Fruit fly (Drosophila melanogaster) whole organism, adult: ENCODE data around the gene fit.

Experiments
- CG11617 ChIP-seq: fragments of 200-800 bp; sonication (Bioruptor generic); optimal IDR thresholded peaks from 2 replicates; lab custom pipeline; 2017; ENCODE audit warnings: mild to moderate bottlenecking, missing biosample characterization, missing genetic modification reagents, missing genetic modification characterization
- CG12768 ChIP-seq: fragments of 200-800 bp; sonication (Bioruptor generic); optimal IDR thresholded peaks from 2 replicates; lab custom pipeline; 2017; ENCODE audit warnings: missing biosample characterization, missing genetic modification characterization, mild to moderate bottlenecking, moderate library complexity, missing genetic modification reagents
- CG14711 ChIP-seq: fragments of 200-800 bp; sonication (Bioruptor generic); optimal IDR thresholded peaks from 2 replicates; lab custom pipeline; 2018; ENCODE audit warnings: missing biosample characterization, mild to moderate bottlenecking, missing genetic modification characterization, moderate library complexity
- CG1620 ChIP-seq: fragments of 200-800 bp; sonication (Bioruptor generic); optimal IDR thresholded peaks from 2 replicates; lab custom pipeline; 2016; ENCODE audit warnings: missing biosample characterization, missing genetic modification characterization
- CG33017 ChIP-seq: fragments of 200-800 bp; sonication (Bioruptor generic); optimal IDR thresholded peaks from 2 replicates; lab custom pipeline; 2018; ENCODE audit warnings: missing biosample characterization, mild to moderate bottlenecking, missing genetic modification characterization, moderate library complexity
- CG5204 ChIP-seq: fragments of 200-800 bp; sonication (Bioruptor generic); optimal IDR thresholded peaks from 2 replicates; lab custom pipeline; 2016; ENCODE audit warnings: missing biosample characterization, missing genetic modification characterization
- CG7045 ChIP-seq: fragments of 200-800 bp; sonication (Bioruptor generic); optimal IDR thresholded peaks from 2 replicates; lab custom pipeline; 2017; ENCODE audit warnings: missing biosample characterization, mild to moderate bottlenecking, missing genetic modification characterization
- CG7101 ChIP-seq: fragments of 200-800 bp; sonication (Bioruptor generic); optimal IDR thresholded peaks from 2 replicates; lab custom pipeline; 2018; ENCODE audit warnings: missing biosample characterization, mild to moderate bottlenecking, missing genetic modification characterization, moderate library complexity
- Clk ChIP-seq: fragments of 200-800 bp; sonication (Bioruptor generic); optimal IDR thresholded peaks from 2 replicates; lab custom pipeline; 2017; ENCODE audit warnings: missing biosample characterization, missing genetic modification characterization
- Crg-1 ChIP-seq: fragments of 200-800 bp; sonication (Bioruptor generic); optimal IDR thresholded peaks from 2 replicates; lab custom pipeline; 2016; ENCODE audit warnings: missing biosample characterization, missing genetic modification characterization
- Hr96 ChIP-seq: fragments of 200-800 bp; sonication (Bioruptor generic); optimal IDR thresholded peaks from 2 replicates; lab custom pipeline; 2016; ENCODE audit warnings: missing biosample characterization, missing genetic modification characterization
- Mnt ChIP-seq: fragments of 200-800 bp; sonication (Bioruptor generic); optimal IDR thresholded peaks from 2 replicates; lab custom pipeline; 2016; ENCODE audit warnings: missing biosample characterization, mild to moderate bottlenecking, missing genetic modification characterization
- bab1 ChIP-seq: fragments of 200-800 bp; sonication (Bioruptor generic); optimal IDR thresholded peaks from 3 replicates; lab custom pipeline; 2019; ENCODE audit warnings: missing biosample characterization, mild to moderate bottlenecking, missing genetic modification characterization, moderate library complexity
- cic ChIP-seq: fragments of 200-800 bp; sonication (Bioruptor generic); optimal IDR thresholded peaks from 2 replicates; lab custom pipeline; 2017; ENCODE audit warnings: missing biosample characterization, mild to moderate bottlenecking, missing genetic modification characterization, moderate library complexity
- cnc ChIP-seq, 2 experiments: fragments of >200 bp; optimal IDR thresholded peaks; 2 replicates each; lab custom pipeline; 2017
- kay ChIP-seq: fragments of 200-800 bp; sonication (Bioruptor generic); peaks from one replicate; lab custom pipeline; 2016; ENCODE audit warnings: missing biosample characterization, missing genetic modification characterization, borderline replicate concordance
- ovo ChIP-seq: fragments of 200-800 bp; sonication (Bioruptor generic); optimal IDR thresholded peaks from 2 replicates; lab custom pipeline; 2016; ENCODE audit warnings: missing biosample characterization, missing genetic modification characterization
- pad ChIP-seq: fragments of 200-800 bp; sonication (Bioruptor generic); optimal IDR thresholded peaks from 3 replicates; lab custom pipeline; 2017; ENCODE audit warnings: missing biosample characterization, missing genetic modification characterization, mild to moderate bottlenecking, moderate library complexity, missing genetic modification reagents
- tj ChIP-seq: fragments of 200-800 bp; sonication (Bioruptor generic); optimal IDR thresholded peaks from 3 replicates; lab custom pipeline; 2017; ENCODE audit warnings: missing biosample characterization, mild to moderate bottlenecking, missing genetic modification characterization, moderate library complexity
- toe ChIP-seq: fragments of 200-800 bp; sonication (Bioruptor generic); optimal IDR thresholded peaks from 2 replicates; lab custom pipeline; 2016; ENCODE audit warnings: missing biosample characterization, missing genetic modification characterization

fit gene

dm6 chr3R:21838505-21838956 lies 45.7 kb downstream of the fit start:
- TF ChIP-seq bab1 (GFP tag; lab: Kevin White, UChicago) (no peak), CG14711 (tag; lab: Kevin White, UChicago) (no peak), cnc (optimal IDR thresholded peaks at IDR 0.05; lab: Kevin White, UChicago) (no peak), Hr96 (GFP tag; lab: Kevin White, UChicago) (no peak), ovo (GFP tag; lab: Kevin White, UChicago) (no peak), CG1620 (GFP tag; lab: Kevin White, UChicago) (no peak), CG11617 (no peak), tj (GFP tag; lab: Kevin White, UChicago) (no peak), cic (GFP tag; lab: Kevin White, UChicago) (no peak), Mnt (GFP tag; lab: Kevin White, UChicago) (no peak), pad (GFP tag; lab: Kevin White, UChicago) (no peak)

DNA sequence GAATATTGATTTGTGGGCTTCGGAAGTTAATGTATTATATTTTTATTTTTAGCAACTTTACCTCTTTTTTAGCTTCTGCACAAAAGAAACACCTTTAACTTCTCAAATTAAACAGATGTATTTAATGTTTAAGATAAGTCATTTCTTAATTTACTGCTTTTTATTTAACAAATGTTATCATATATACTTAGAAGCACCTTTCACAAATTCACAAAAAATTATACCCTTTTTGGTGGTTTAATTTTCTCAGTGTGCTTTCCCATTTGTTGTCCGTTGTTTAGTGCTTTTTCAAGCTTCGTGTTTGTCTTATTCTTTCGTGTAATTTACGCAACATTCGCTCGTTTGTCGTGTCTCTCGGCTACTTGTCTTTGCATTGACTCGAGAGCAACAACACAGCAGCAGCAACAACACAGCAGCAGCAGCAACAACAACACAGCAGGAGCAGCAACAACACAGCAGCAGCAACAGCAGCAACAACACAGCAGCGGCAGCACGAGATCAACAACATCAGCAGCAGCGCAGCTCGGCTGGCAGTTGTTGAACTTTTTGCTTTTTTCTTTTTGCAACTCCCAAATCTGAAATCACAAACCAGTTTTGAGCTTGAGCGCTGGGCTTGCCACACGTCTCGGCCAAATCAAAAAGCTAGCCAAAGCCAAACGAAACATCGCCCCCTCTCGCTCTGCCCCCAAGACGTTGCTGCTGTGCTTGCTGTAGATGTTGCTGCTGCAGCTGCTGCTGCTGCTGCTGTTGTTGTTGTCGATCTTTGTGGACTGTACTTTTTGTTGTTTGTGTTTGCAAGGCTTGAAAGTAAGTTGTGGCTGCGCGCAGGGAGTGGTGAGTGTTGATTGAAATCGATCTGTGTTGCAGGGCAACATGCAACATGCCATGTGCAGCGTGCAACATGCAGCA lies 46.9 kb downstream of the fit start:
- no peak for TF ChIP-seq cic (GFP tag; lab: Kevin White, UChicago)
- no peak for TF ChIP-seq ovo (GFP tag; lab: Kevin White, UChicago)
- no peak for TF ChIP-seq Clk (GFP tag; lab: Kevin White, UChicago)
- no peak for TF ChIP-seq CG7101 (tag; lab: Kevin White, UChicago)
- no peak for TF ChIP-seq cnc (optimal IDR thresholded peaks at IDR 0.05; lab: Kevin White, UChicago)
- TF ChIP-seq CG12768 (GFP tag; lab: Kevin White, UChicago), result no peak
- no peak for TF ChIP-seq Crg-1
- TF ChIP-seq CG5204 (GFP tag; lab: Kevin White, UChicago), result no peak
- TF ChIP-seq kay (GFP tag; lab: Kevin White, UChicago), result no peak
- no peak for TF ChIP-seq bab1 (GFP tag; lab: Kevin White, UChicago)
- TF ChIP-seq CG33017 (tag; lab: Kevin White, UChicago), result no peak
- TF ChIP-seq pad (GFP tag; lab: Kevin White, UChicago), result no peak

dm6 chr3R:21836614-21837013 lies 47.6 kb downstream of the fit start:
- TF ChIP-seq CG11617 (no peak), bab1 (GFP tag; lab: Kevin White, UChicago) (no peak), Crg-1 (no peak), kay (GFP tag; lab: Kevin White, UChicago) (no peak), CG33017 (tag; lab: Kevin White, UChicago) (no peak), CG7101 (tag; lab: Kevin White, UChicago) (no peak), Hr96 (GFP tag; lab: Kevin White, UChicago) (no peak), toe (no peak), tj (GFP tag; lab: Kevin White, UChicago) (no peak), cic (GFP tag; lab: Kevin White, UChicago) (no peak), cnc (optimal IDR thresholded peaks at IDR 0.05; lab: Kevin White, UChicago) (no peak)

DNA sequence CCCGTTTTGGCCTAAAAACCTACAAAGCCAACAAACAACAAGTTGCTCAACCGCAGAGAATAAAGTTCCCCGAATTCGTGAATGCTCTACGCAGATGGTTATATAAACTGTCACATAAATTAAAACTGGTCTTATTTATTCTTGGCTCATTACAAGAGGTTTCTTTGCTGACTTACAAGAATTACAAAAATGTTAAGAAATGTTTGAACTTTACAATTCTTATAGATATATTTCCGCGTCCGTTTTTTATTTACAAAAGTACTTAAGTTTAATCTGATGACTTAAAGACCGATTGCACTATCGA lies 48.1 kb downstream of the fit start:
- no peak for TF ChIP-seq ovo (GFP tag; lab: Kevin White, UChicago)
- TF ChIP-seq cnc (optimal IDR thresholded peaks at IDR 0.05; lab: Kevin White, UChicago), result no peak
- TF ChIP-seq CG7045 (GFP tag; lab: Kevin White, UChicago), result no peak
- TF ChIP-seq Hr96 (GFP tag; lab: Kevin White, UChicago), result no peak
- TF ChIP-seq CG7101 (tag; lab: Kevin White, UChicago), result no peak
- TF ChIP-seq CG11617, result no peak
- TF ChIP-seq cic (GFP tag; lab: Kevin White, UChicago), result no peak
- no peak for TF ChIP-seq CG1620 (GFP tag; lab: Kevin White, UChicago)
- TF ChIP-seq toe, result no peak
- TF ChIP-seq kay (GFP tag; lab: Kevin White, UChicago), result no peak
- TF ChIP-seq CG5204 (GFP tag; lab: Kevin White, UChicago), result no peak
- TF ChIP-seq pad (GFP tag; lab: Kevin White, UChicago), result no peak
- TF ChIP-seq tj (GFP tag; lab: Kevin White, UChicago), result no peak
- no peak for TF ChIP-seq Crg-1
- no peak for TF ChIP-seq CG14711 (tag; lab: Kevin White, UChicago)
- no peak for TF ChIP-seq Clk (GFP tag; lab: Kevin White, UChicago)

- TF ChIP-seq Mnt (GFP tag; lab: Kevin White, UChicago), result no peak
Observed at dm6 chr3R:21835388-21836200, 48.7 kb downstream of the fit start.
